Worm (Caenorhabditis elegans): ENCODE results near the gene sel-13.

Gene sel-13

DNA sequence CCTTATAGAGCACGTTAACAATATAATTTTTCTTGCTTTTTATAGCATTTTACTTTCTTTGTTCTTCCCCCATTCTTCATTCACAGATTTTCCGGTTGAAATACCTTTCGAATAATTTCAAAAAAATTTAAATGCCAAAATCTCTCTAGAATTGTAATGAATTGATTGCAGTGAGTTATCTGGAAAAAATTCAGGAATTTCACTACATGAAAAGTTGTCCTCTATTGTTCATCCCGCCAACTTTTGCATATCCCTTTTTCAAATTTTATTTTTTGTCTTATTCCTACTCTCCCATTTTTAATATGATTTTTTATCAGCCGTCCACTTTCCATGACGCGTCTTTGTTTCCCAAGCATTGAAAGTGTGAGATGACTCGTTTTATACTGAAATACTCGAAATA lies 46.6 kb downstream of the sel-13 start:
- TF ChIP-seq tbx-11 (GFP tag; IDR thresholded peaks at IDR 0.05) (no peak), ceh-13 (GFP tag; optimal IDR thresholded peaks at IDR 0.05) (no peak), hmg-4 (GFP tag; optimal IDR thresholded peaks at IDR 0.05) (no peak), aly-1 (tag; optimal IDR thresholded peaks at IDR 0.05) (no peak), hmbx-1 (tag; optimal IDR thresholded peaks at IDR 0.05) (no peak), hnd-1 (tag; optimal IDR thresholded peaks at IDR 0.05) (no peak), pes-1 (GFP tag; IDR thresholded peaks at IDR 0.05) (no peak), flt-1 (GFP tag; IDR thresholded peaks at IDR 0.05) (no peak), ama-1 (optimal IDR thresholded peaks at IDR 0.05) (no peak), ceh-36 (tag; optimal IDR thresholded peaks at IDR 0.05) (no peak), sea-1 (GFP tag; conservative IDR thresholded peaks at IDR 0.05) (no peak), scrt-1 (GFP tag; IDR thresholded peaks at IDR 0.05) (no peak)

DNA sequence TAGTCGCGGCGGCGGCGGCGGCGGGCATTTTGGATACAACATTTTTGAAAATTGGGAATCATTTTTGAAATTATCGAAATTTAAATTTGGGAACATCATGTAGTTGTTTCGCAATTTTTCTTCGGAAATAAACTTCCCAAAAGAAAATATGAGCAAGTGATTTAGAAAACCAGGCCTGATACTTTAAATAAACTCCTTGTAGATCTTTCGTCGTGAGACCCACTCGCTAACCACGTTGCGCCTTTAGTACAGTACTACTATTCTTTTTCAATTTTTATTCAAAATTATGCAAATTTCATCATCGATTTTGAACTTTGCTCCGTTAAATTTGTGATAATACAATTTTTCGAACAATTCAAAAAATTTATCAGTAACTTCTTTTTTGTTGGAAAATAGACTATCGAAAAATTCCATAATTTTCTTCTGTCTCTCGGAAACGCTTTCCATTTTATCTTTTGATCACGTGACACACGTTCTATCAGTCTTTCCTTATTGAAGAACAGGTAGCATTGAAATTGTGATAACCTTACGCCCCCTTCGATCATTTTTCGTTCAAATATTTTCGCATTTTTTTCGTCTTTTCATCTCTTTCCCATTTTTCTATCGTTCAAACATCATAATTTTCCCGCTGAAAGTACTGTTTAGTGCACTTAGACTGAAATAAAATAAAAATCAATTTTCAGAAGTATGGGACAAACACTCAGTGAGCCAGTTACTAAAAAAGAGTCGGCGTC lies 50.0 kb downstream of the sel-13 start, which contains the start of gene ppm-2:
Gene ppm-2, plus strand, starts transcription at position 684 of the 734 bp plus-strand sequence.
- no peak for TF ChIP-seq sea-1 (GFP tag; conservative IDR thresholded peaks at IDR 0.05)
- TF ChIP-seq F13C5.2 (tag; optimal IDR thresholded peaks at IDR 0.05): no peak
- no peak for TF ChIP-seq aly-1 (tag; optimal IDR thresholded peaks at IDR 0.05)
- TF ChIP-seq ama-1 (optimal IDR thresholded peaks at IDR 0.05): no peak
- no peak for TF ChIP-seq ets-7 (tag; optimal IDR thresholded peaks at IDR 0.05)
- no peak for TF ChIP-seq B0310.2 (tag; optimal IDR thresholded peaks at IDR 0.05)
- TF ChIP-seq hnd-1 (tag; optimal IDR thresholded peaks at IDR 0.05): no peak
- no peak for TF ChIP-seq hmbx-1 (tag; optimal IDR thresholded peaks at IDR 0.05)
